Worm (Caenorhabditis elegans) whole organism, L4 larva: ENCODE measurements around the gene W03B1.9.
A peak's percentile ranks its signal among the peaks of the same experiment; 100 is the strongest.

Experiments used
- F26F4.8 ChIP-seq: fragments of 200-800 bp; sonication (Bioruptor generic); conservative IDR thresholded peaks from 2 replicates; pipeline ENCODE4 v1.3.6; 2022; ENCODE audit warnings: missing genetic modification characterization, missing compliant biosample characterization
- F44E2.7 ChIP-seq: fragments of 200-800 bp; sonication (Bioruptor generic); IDR thresholded peaks from 2 replicates; pipeline ENCODE4 v2.1.2; 2022; ENCODE audit warnings: missing genetic modification characterization, missing compliant biosample characterization
- T26A8.4 ChIP-seq: fragments of 200-800 bp; sonication (Bioruptor generic); IDR thresholded peaks from 2 replicates; pipeline ENCODE4 v1.3.6; 2022; ENCODE audit warnings: missing genetic modification characterization, missing compliant biosample characterization
- Y105C5A.15 ChIP-seq: fragments of 200-800 bp; sonication (Bioruptor generic); IDR thresholded peaks from 2 replicates; pipeline ENCODE4 v1.3.6; 2022; ENCODE audit warnings: missing genetic modification characterization, missing compliant biosample characterization
- ZK546.5 ChIP-seq, 2 experiments: sonication (generic microtip); optimal IDR thresholded peaks; 2 replicates each; lab custom pipeline; 2017; ENCODE audit warnings: missing biosample characterization in 2 of 2, missing genetic modification characterization in 2 of 2
- aha-1 ChIP-seq: fragments of 150-350 bp; peaks from one replicate; lab custom pipeline; 2014; ENCODE audit warnings: missing biosample characterization, missing genetic modification characterization
- aly-2 ChIP-seq: sonication (generic microtip); optimal IDR thresholded peaks from 2 replicates; lab custom pipeline; 2018; ENCODE audit warnings: missing biosample characterization, missing genetic modification characterization
- ama-1 ChIP-seq: fragments of 150-350 bp; optimal IDR thresholded peaks from 2 replicates; lab custom pipeline; 2014; ENCODE audit warnings: inconsistent platforms, mixed read lengths
- attf-4 ChIP-seq: sonication (generic microtip); optimal IDR thresholded peaks from 3 replicates; lab custom pipeline; 2017; ENCODE audit warnings: missing biosample characterization, missing genetic modification characterization
- ceh-28 ChIP-seq: fragments of 150-350 bp; optimal IDR thresholded peaks from 2 replicates; lab custom pipeline; 2014; ENCODE audit warnings: missing biosample characterization, missing genetic modification reagents, missing genetic modification characterization
- ces-1 ChIP-seq: fragments of 150-350 bp; sonication (generic microtip); optimal IDR thresholded peaks from 4 replicates; lab custom pipeline; 2014; ENCODE audit warnings: missing biosample characterization, missing genetic modification reagents, missing genetic modification characterization
- ctbp-1 ChIP-seq: fragments of 200-800 bp; sonication (Bioruptor generic); IDR thresholded peaks from 2 replicates; pipeline ENCODE4 v1.3.6; 2022; ENCODE audit warnings: missing genetic modification reagents, missing genetic modification characterization, missing compliant biosample characterization
- daf-16 ChIP-seq, 3 experiments: sonication (generic microtip); optimal IDR thresholded peaks; 2 replicates each; lab custom pipeline; 2016 to 2017; ENCODE audit warnings: missing genetic modification characterization in 3 of 3, missing genetic modification reagents in 3 of 3, mild to moderate bottlenecking in 2 of 3, missing compliant biosample characterization in 2 of 3, missing biosample characterization in 1 of 3, moderate library complexity in 1 of 3
- daf-19 ChIP-seq: fragments of 200-800 bp; sonication (Bioruptor generic); conservative IDR thresholded peaks from 2 replicates; pipeline ENCODE4 v1.3.6; 2022; ENCODE audit warnings: missing genetic modification characterization, missing compliant biosample characterization
- dmd-6 ChIP-seq: fragments of 200-800 bp; sonication (Bioruptor generic); IDR thresholded peaks from 2 replicates; pipeline ENCODE4 v1.3.6; 2022; ENCODE audit warnings: missing genetic modification reagents, missing genetic modification characterization, missing compliant biosample characterization
- dmd-9 ChIP-seq: fragments of 200-800 bp; sonication (Bioruptor generic); IDR thresholded peaks from 2 replicates; pipeline ENCODE4 v1.3.6; 2022; ENCODE audit warnings: missing genetic modification reagents, missing genetic modification characterization, missing compliant biosample characterization
- dve-1 ChIP-seq: sonication (generic microtip); optimal IDR thresholded peaks from 2 replicates; lab custom pipeline; 2017; ENCODE audit warnings: antibody characterized with exemption, mild to moderate bottlenecking, missing genetic modification characterization, missing compliant biosample characterization; ENCODE audit not compliant: insufficient read depth
- gei-8 ChIP-seq: fragments of 200-800 bp; sonication (Bioruptor generic); optimal IDR thresholded peaks from 2 replicates; lab custom pipeline; 2018; ENCODE audit warnings: mild to moderate bottlenecking, missing genetic modification characterization, missing compliant biosample characterization
- hif-1 ChIP-seq, 2 experiments: sonication (generic microtip); optimal IDR thresholded peaks; 2 replicates each; lab custom pipeline; 2016 to 2017; ENCODE audit warnings: missing compliant biosample characterization in 2 of 2, missing genetic modification characterization in 2 of 2, missing genetic modification reagents in 2 of 2, missing genotype in 2 of 2, mild to moderate bottlenecking in 1 of 2
- hlh-11 ChIP-seq: fragments of 200-800 bp; sonication (Bioruptor generic); optimal IDR thresholded peaks from 2 replicates; lab custom pipeline; 2018; ENCODE audit warnings: mild to moderate bottlenecking, missing genetic modification characterization, missing compliant biosample characterization
- hlh-30 ChIP-seq: sonication (generic microtip); optimal IDR thresholded peaks from 2 replicates; lab custom pipeline; 2017; ENCODE audit warnings: antibody characterized with exemption, mild to moderate bottlenecking, missing genetic modification characterization, missing compliant biosample characterization; ENCODE audit not compliant: insufficient read depth
- hmg-1.1 ChIP-seq: fragments of 200-800 bp; sonication (Bioruptor generic); IDR thresholded peaks from 2 replicates; pipeline ENCODE4 v1.3.6; 2022; ENCODE audit warnings: missing genetic modification reagents, missing genetic modification characterization, missing compliant biosample characterization
- lim-7 ChIP-seq: fragments of 200-800 bp; sonication (Bioruptor generic); IDR thresholded peaks from 2 replicates; pipeline ENCODE4 v1.3.6; 2022; ENCODE audit warnings: missing genetic modification characterization, missing compliant biosample characterization
- lin-13 ChIP-seq: fragments of 150-350 bp; optimal IDR thresholded peaks from 2 replicates; lab custom pipeline; 2014; ENCODE audit warnings: missing biosample characterization, missing genetic modification reagents, missing genetic modification characterization
- lin-38 ChIP-seq: fragments of 200-800 bp; sonication (Bioruptor generic); IDR thresholded peaks from 2 replicates; pipeline ENCODE4 v1.3.6; 2022; ENCODE audit warnings: missing genetic modification reagents, missing genetic modification characterization, missing compliant biosample characterization
- lin-39 ChIP-seq: fragments of 150-350 bp; optimal IDR thresholded peaks from 2 replicates; lab custom pipeline; 2014; ENCODE audit warnings: missing biosample characterization, missing genetic modification reagents, missing genetic modification characterization
- lsy-2 ChIP-seq, 2 experiments: fragments of 150-350 bp in 1 of 2; sonication (generic microtip) in 1 of 2; optimal IDR thresholded peaks; 2 replicates each; lab custom pipeline; 2014 to 2017; ENCODE audit warnings: missing biosample characterization in 2 of 2, missing genetic modification characterization in 2 of 2
- madf-5 ChIP-seq, 2 experiments: fragments of 200-800 bp; sonication (Bioruptor generic); IDR thresholded peaks; 2 replicates each; pipeline ENCODE4 v1.3.6; 2022; ENCODE audit warnings: missing compliant biosample characterization in 2 of 2, missing genetic modification characterization in 2 of 2
- mep-1 ChIP-seq: fragments of 150-350 bp; sonication (generic microtip); optimal IDR thresholded peaks from 3 replicates; lab custom pipeline; 2014; ENCODE audit warnings: missing biosample characterization, missing genetic modification characterization
- mes-2 ChIP-seq: sonication (generic microtip); optimal IDR thresholded peaks from 2 replicates; lab custom pipeline; 2016; ENCODE audit warnings: missing genotype, mild to moderate bottlenecking, missing genetic modification characterization, missing compliant biosample characterization; ENCODE audit not compliant: poor library complexity, severe bottlenecking
- nhr-102 ChIP-seq: sonication (generic microtip); optimal IDR thresholded peaks from 2 replicates; lab custom pipeline; 2016; ENCODE audit warnings: mild to moderate bottlenecking, missing genetic modification characterization, moderate library complexity, missing compliant biosample characterization
- nhr-11 ChIP-seq: fragments of 150-350 bp; optimal IDR thresholded peaks from 2 replicates; lab custom pipeline; 2014; ENCODE audit warnings: missing biosample characterization, missing genetic modification characterization
- nhr-237 ChIP-seq: sonication (generic microtip); optimal IDR thresholded peaks from 2 replicates; lab custom pipeline; 2017; ENCODE audit warnings: missing biosample characterization, missing genetic modification characterization
- nhr-25 ChIP-seq: sonication (generic microtip); optimal IDR thresholded peaks from 2 replicates; lab custom pipeline; 2017; ENCODE audit warnings: missing genetic modification characterization, mild to moderate bottlenecking, missing compliant biosample characterization, antibody characterized with exemption, moderate library complexity, borderline replicate concordance; ENCODE audit not compliant: insufficient read depth
- nhr-28 ChIP-seq: fragments of 150-350 bp; optimal IDR thresholded peaks from 2 replicates; lab custom pipeline; 2014; ENCODE audit warnings: missing biosample characterization, missing genetic modification characterization
- nhr-41 ChIP-seq: fragments of 200-800 bp; sonication (Bioruptor generic); IDR thresholded peaks from 2 replicates; pipeline ENCODE4 v1.3.6; 2022; ENCODE audit warnings: missing genetic modification reagents, missing genetic modification characterization, missing compliant biosample characterization
- nhr-6 ChIP-seq: fragments of 150-350 bp; optimal IDR thresholded peaks from 2 replicates; lab custom pipeline; 2014; ENCODE audit warnings: missing biosample characterization, missing genetic modification characterization
- rbr-2 ChIP-seq: sonication (generic microtip); optimal IDR thresholded peaks from 2 replicates; lab custom pipeline; 2016; ENCODE audit warnings: missing genotype, missing genetic modification characterization, missing compliant biosample characterization
- set-16 ChIP-seq: fragments of 200-800 bp; sonication (Bioruptor generic); IDR thresholded peaks from 2 replicates; pipeline ENCODE4 v1.3.6; 2022; ENCODE audit warnings: missing genetic modification reagents, missing genetic modification characterization, missing compliant biosample characterization
- snpc-4 ChIP-seq: fragments of 150-350 bp; optimal IDR thresholded peaks from 2 replicates; lab custom pipeline; 2014; ENCODE audit warnings: missing biosample characterization, missing genetic modification characterization
- unc-62 ChIP-seq, 3 experiments: fragments of 150-350 bp in 1 of 3; sonication (generic microtip); optimal IDR thresholded peaks in 2 of 3; peaks in 1 of 3; 1 replicate in 1 of 3; 2 replicates in 2 of 3; lab custom pipeline; 2014 to 2017; ENCODE audit warnings: missing biosample characterization in 3 of 3, missing genetic modification characterization in 3 of 3, missing genetic modification reagents in 3 of 3, missing genotype in 1 of 3
- zag-1 ChIP-seq: fragments of 150-350 bp; optimal IDR thresholded peaks from 2 replicates; lab custom pipeline; 2014; ENCODE audit warnings: missing biosample characterization, missing genetic modification characterization

Gene W03B1.9

DNA sequence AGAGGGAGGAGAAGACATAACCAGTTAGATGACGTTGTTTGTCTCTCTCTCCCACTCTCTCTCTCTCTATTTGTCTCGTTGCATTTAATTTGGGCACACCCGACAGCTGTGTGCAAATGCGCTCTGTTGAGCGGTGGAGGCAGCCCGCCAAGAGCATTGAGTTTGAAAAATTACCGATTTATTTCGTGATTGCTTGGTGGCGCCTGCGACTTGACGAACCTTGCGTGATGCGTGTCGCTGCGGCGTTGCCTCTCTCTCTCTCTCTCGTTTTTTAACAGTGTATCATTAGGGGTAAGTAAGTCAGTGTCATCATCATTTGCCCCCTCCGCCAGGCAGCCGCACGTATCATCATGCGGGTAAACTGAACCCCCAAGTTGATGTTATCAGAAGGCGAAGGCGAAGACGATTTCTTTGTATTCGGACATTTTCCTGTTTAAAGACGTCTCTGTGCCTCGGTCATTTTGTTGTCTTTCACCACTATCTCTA, 49.3 kb upstream of the W03B1.9 start (continued):
- TF ChIP-seq ZK546.5 (tag; optimal IDR thresholded peaks at IDR 0.05; lab: Kevin White, UChicago) (no peak), gei-8 (GFP tag; lab: Kevin White, UChicago) (no peak), dve-1 (tag; lab: Kevin White, UChicago) (peak; percentile 84), madf-5 (GFP tag; IDR thresholded peaks at IDR 0.05; lab: Robert Waterston, UW) (no peak), rbr-2 (tag; lab: Kevin White, UChicago) (peak; percentile 70), attf-4 (no peak), nhr-237 (no peak), aha-1 (tag; lab: Kevin White, UChicago) (peak; percentile 96), lin-38 (GFP tag; lab: Robert Waterston, UW) (peak; percentile 89), nhr-41 (GFP tag; lab: Robert Waterston, UW) (peak; percentile 37; the same call in 1 of the 2 replicates), ceh-28 (no peak), F44E2.7 (GFP tag; lab: Robert Waterston, UW) (no peak), lin-13 (GFP tag; lab: Kevin White, UChicago) (peak; percentile 65), nhr-11 (tag; lab: Kevin White, UChicago) (peak; percentile 42), hlh-11 (tag; lab: Kevin White, UChicago) (peak; percentile 90), set-16 (GFP tag; lab: Robert Waterston, UW) (peak; percentile 53), aly-2 (tag; lab: Kevin White, UChicago) (no peak), zag-1 (no peak)

DNA sequence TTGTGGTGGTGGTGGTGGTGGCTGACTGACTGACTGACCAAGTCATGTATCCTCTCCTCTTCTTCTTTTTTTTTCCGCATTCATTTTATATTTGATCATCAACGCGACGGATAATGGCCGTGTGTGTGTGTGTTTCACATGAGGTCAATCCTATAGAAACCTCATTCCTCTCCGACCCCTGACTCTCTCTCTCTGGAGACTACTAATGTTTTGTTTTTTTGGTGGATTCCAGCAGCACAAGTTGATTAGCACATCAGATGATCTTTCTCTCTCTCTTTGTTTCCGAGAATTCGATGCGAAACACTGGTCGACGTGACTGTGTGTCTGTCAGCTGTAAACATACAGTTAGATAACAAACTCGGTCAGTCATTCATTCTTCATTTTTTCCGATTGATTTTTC, 48.3 kb upstream of the W03B1.9 start, which contains the start of gene Y24D9A.7:
Gene Y24D9A.7 (minus strand): TSS at position 46 of the 400 bp plus-strand sequence.
- TF ChIP-seq nhr-6 (tag; lab: Kevin White, UChicago) (no peak), dmd-6 (GFP tag; lab: Robert Waterston, UW) (peak; percentile 58), nhr-28 (tag; lab: Kevin White, UChicago) (peak; percentile 56), daf-19 (GFP tag; lab: Robert Waterston, UW) (no peak), daf-16 (GFP tag; optimal IDR thresholded peaks at IDR 0.05; lab: Kevin White, UChicago) (peak in 1 of 2 experiments; percentile 18), daf-16 (tag; optimal IDR thresholded peaks at IDR 0.05; lab: Kevin White, UChicago) (peak; percentile 83), nhr-102 (tag; lab: Kevin White, UChicago) (peak; percentile 19), hlh-11 (tag; lab: Kevin White, UChicago) (peak; percentile 42), F26F4.8 (GFP tag; lab: Robert Waterston, UW) (no peak), mep-1 (tag; lab: Kevin White, UChicago) (peak; percentile 18), hlh-30 (tag; lab: Kevin White, UChicago) (peak; percentile 93), lin-39 (tag; lab: Kevin White, UChicago) (no peak), dve-1 (tag; lab: Kevin White, UChicago) (peak; percentile 54), lsy-2 (tag; optimal IDR thresholded peaks at IDR 0.05; lab: Kevin White, UChicago) (peak in 1 of 2 experiments; percentile 29), Y105C5A.15 (no peak), nhr-11 (tag; lab: Kevin White, UChicago) (peak; percentile 13), hif-1 (tag; optimal IDR thresholded peaks at IDR 0.05; lab: Kevin White, UChicago) (peak in 1 of 2 experiments; percentile 2)

DNA sequence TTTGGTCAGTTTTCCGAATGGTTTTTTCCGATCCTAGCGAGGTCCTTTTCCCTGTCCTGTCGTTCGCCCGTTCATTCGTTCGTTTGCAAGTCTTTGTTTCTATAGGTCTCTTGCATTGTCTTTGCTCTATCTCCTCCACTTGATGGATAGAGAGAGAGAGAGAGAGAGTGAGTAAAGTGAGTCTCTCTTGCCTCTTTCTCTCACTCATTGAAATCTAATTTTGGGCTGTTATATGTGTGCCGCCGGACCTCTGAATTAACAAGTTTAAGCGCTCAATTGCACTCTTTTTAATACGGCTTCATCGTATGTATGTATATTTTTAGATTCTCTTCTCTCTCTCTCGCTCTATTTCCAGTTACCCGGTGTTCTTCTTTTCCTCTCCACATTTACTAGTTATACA, 47.1 kb upstream of the W03B1.9 start:
- TF ChIP-seq ctbp-1 (GFP tag; lab: Robert Waterston, UW): 0 out of 2 replicates have a peak, but pooled peaks have one; percentile 41
- TF ChIP-seq dmd-9 (GFP tag; lab: Robert Waterston, UW): no peak
- no peak for TF ChIP-seq mes-2 (tag; lab: Kevin White, UChicago)
- TF ChIP-seq nhr-28 (tag; lab: Kevin White, UChicago): peak; percentile 3
- no peak for TF ChIP-seq snpc-4
- peak; percentile 5 for TF ChIP-seq mep-1 (tag; lab: Kevin White, UChicago)
- peak in 1 of 2 experiments; percentile 48 for TF ChIP-seq unc-62 (GFP tag; optimal IDR thresholded peaks at IDR 0.05 in 1 of 2; lab: Kevin White, UChicago)
- TF ChIP-seq unc-62 (tag; optimal IDR thresholded peaks at IDR 0.05; lab: Kevin White, UChicago): no peak
- TF ChIP-seq ces-1: peak; percentile 73
- TF ChIP-seq ama-1 (lab: Kevin White, UChicago): peak; percentile 33
- peak in 1 of 2 experiments; percentile 3 for TF ChIP-seq lsy-2 (tag; optimal IDR thresholded peaks at IDR 0.05; lab: Kevin White, UChicago)
- TF ChIP-seq hmg-1.1 (GFP tag; lab: Robert Waterston, UW): 0 out of 2 replicates have a peak, but pooled peaks have one; percentile 16
- TF ChIP-seq nhr-25: peak; percentile 37
- 0 out of 2 replicates have a peak, but pooled peaks have one; percentile 12 for TF ChIP-seq lim-7
- TF ChIP-seq rbr-2 (tag; lab: Kevin White, UChicago): peak; percentile 12
- peak; percentile 31; the same call in 1 of the 2 replicates for TF ChIP-seq T26A8.4 (GFP tag; lab: Robert Waterston, UW)
